Worm (Caenorhabditis elegans): ENCODE measurements around the gene cpna-5.

ce11 chrII:7690384-7690783 lies 28.0 kb downstream of the cpna-5 start, which contains the start of gene pid-1:
- TF ChIP-seq flt-1 (GFP tag; IDR thresholded peaks at IDR 0.05) (no peak), ama-1 (optimal IDR thresholded peaks at IDR 0.05) (no peak), aly-1 (tag; optimal IDR thresholded peaks at IDR 0.05) (no peak), ceh-13 (GFP tag; optimal IDR thresholded peaks at IDR 0.05) (no peak), ets-7 (tag; optimal IDR thresholded peaks at IDR 0.05) (no peak), sea-1 (GFP tag; conservative IDR thresholded peaks at IDR 0.05) (no peak)
